Fruit fly (Drosophila melanogaster) whole organism, prepupa: Measurements from ENCODE around the gene Ptpmeg2.

Experiments
- CG11902 ChIP-seq: fragments of 200-800 bp; sonication (Bioruptor generic); optimal IDR thresholded peaks from 3 replicates; lab custom pipeline; 2016; ENCODE audit warnings: missing biosample characterization, missing genetic modification characterization
- CG3032 ChIP-seq: fragments of 200-800 bp; optimal IDR thresholded peaks from 2 replicates; lab custom pipeline; 2019; ENCODE audit warnings: missing biosample characterization, mild to moderate bottlenecking, missing genetic modification characterization, moderate library complexity
- CG7368 ChIP-seq: fragments of 200-800 bp; sonication (Bioruptor generic); optimal IDR thresholded peaks from 3 replicates; lab custom pipeline; 2016; ENCODE audit warnings: missing biosample characterization, missing genetic modification characterization
- CG8319 ChIP-seq: fragments of 200-800 bp; sonication (Bioruptor generic); optimal IDR thresholded peaks from 3 replicates; lab custom pipeline; 2016; ENCODE audit warnings: missing biosample characterization, missing genetic modification characterization
- Eip93F ChIP-seq: fragments of 200-800 bp; sonication (Bioruptor generic); optimal IDR thresholded peaks from 2 replicates; lab custom pipeline; 2016; ENCODE audit warnings: missing biosample characterization, mild to moderate bottlenecking, missing genetic modification characterization
- Hr38 ChIP-seq: sonication (Bioruptor generic); optimal IDR thresholded peaks from 2 replicates; lab custom pipeline; 2016; ENCODE audit warnings: missing biosample characterization, missing genetic modification characterization
- Hr39 ChIP-seq: fragments of 200-800 bp; sonication (Bioruptor generic); optimal IDR thresholded peaks from 2 replicates; lab custom pipeline; 2016; ENCODE audit warnings: missing biosample characterization, missing genetic modification characterization
- Met ChIP-seq: fragments of 200-800 bp; sonication (Bioruptor generic); optimal IDR thresholded peaks from 3 replicates; lab custom pipeline; 2016; ENCODE audit warnings: missing biosample characterization, missing genetic modification characterization
- Sox102F ChIP-seq: fragments of 200-800 bp; sonication (Bioruptor generic); optimal IDR thresholded peaks from 2 replicates; lab custom pipeline; 2016; ENCODE audit warnings: missing biosample characterization, mild to moderate bottlenecking, missing genetic modification characterization
- acj6 ChIP-seq: fragments of 200-800 bp; sonication (Bioruptor generic); optimal IDR thresholded peaks from 3 replicates; lab custom pipeline; 2016; ENCODE audit warnings: missing biosample characterization, missing genetic modification characterization
- eg ChIP-seq: fragments of 200-800 bp; sonication (Bioruptor generic); IDR thresholded peaks from 3 replicates; pipeline ENCODE4 v1.3.6; 2022; ENCODE audit warnings: missing biosample characterization, missing genetic modification characterization
- spab ChIP-seq: fragments of 200-800 bp; sonication (Bioruptor generic); optimal IDR thresholded peaks from 2 replicates; lab custom pipeline; 2017; ENCODE audit warnings: missing biosample characterization, mild to moderate bottlenecking, missing genetic modification characterization, missing genetic modification reagents
- ss ChIP-seq, 2 experiments: fragments of 200-800 bp; sonication (Bioruptor generic); optimal IDR thresholded peaks; 2 replicates in 1 of 2; 3 replicates in 1 of 2; lab custom pipeline; 2017 to 2018; ENCODE audit warnings: mild to moderate bottlenecking in 2 of 2, missing biosample characterization in 2 of 2, missing genetic modification characterization in 2 of 2, moderate library complexity in 1 of 2

DNA sequence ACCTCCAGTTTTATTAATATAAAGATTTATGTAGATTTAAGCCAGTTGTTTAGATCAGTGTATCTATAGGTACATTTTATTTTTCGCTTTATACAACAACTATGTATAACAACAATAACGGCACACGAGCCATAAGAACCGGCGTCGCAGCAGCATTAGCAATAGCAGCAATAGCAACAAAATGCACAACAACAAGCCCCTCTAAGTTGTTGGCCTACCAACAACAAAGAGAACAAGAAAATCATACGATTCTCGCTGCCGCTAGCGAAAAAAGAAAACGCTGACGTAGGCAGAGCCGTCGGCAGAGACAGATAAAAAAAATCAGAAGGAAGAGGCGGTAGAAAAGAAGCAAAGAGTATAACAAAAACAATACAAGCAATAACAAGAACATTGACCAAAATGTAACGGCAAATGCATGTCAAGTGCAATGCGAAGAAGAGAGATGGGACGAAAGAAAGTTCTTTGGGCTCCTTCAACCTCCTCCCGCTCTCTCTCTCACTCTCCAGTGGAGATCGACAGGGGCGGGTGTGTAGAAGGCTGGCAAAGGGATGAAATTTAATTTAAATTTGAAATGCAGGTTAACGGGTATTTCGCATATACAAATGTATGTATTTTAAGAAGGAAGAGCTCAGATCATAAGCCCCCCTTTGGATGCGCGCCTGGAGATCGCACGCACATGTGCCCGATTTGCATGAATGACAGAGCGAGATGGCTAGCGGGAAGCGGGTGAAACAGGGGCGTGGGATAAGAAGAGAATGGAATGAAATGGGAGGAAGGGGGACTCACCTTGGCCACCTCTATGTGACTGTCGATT, 80.0 kb downstream of the Ptpmeg2 start:
- TF ChIP-seq Hr38 (GFP tag; lab: Kevin White, UChicago) (peak; percentile 83), ss (GFP tag; optimal IDR thresholded peaks at IDR 0.05; lab: Kevin White, UChicago) (peak; percentile 98), CG8319 (peak; percentile 99), CG7368 (peak; percentile 99), CG11902 (GFP tag; lab: Kevin White, UChicago) (peak; percentile 99), eg (GFP tag; lab: Robert Waterston, UW) (peak; percentile 99), CG3032 (tag; lab: Kevin White, UChicago) (peak; percentile 99), acj6 (GFP tag; lab: Kevin White, UChicago) (peak; percentile 99), spab (GFP tag; lab: Kevin White, UChicago) (peak; percentile 98), Eip93F (GFP tag; lab: Kevin White, UChicago) (peak; percentile 99), Met (GFP tag; lab: Kevin White, UChicago) (peak; percentile 100), Hr39 (GFP tag; lab: Kevin White, UChicago) (peak; percentile 100), Sox102F (GFP tag; lab: Kevin White, UChicago) (peak; percentile 100)
